Worm (Caenorhabditis elegans): ENCODE data around the gene C30A5.10.

DNA sequence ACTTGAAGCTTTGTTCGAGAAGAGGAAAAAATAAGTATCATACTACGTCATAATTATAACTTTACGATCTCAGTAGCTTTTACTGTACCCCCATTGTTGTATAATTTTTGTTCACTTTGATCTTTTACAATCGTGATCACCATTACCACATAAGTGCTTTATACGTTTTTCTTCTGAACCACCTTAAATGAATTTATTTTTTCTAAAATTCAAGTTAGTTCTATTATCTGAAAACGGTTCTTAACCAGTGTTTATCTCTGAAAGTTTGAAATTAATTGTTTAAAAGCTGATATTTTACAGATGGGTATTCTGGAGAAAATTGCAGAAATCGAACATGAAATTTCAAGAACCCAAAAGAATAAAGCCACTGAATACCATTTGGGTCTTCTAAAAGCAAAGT, 35.9 kb upstream of the C30A5.10 start, which contains the start of gene C02F5.3:
- TF ChIP-seq pat-9 (tag; optimal IDR thresholded peaks at IDR 0.05) (no peak), tbx-2 (tag; optimal IDR thresholded peaks at IDR 0.05) (no peak), T23F11.4 (GFP tag; optimal IDR thresholded peaks at IDR 0.05) (no peak), nfya-1 (tag; optimal IDR thresholded peaks at IDR 0.05) (no peak), C38D4.7 (GFP tag; optimal IDR thresholded peaks at IDR 0.05) (no peak), K09A11.1 (tag; optimal IDR thresholded peaks at IDR 0.05; ENCODE audit: insufficient read depth) (no peak), pag-3 (tag; optimal IDR thresholded peaks at IDR 0.05; ENCODE audit: borderline replicate concordance) (no peak)
